Fruit fly (Drosophila melanogaster) whole organism, embryonic: ENCODE data around the gene a10.

Experiments
- Adf1 ChIP-seq: fragments of 200-800 bp; sonication (Bioruptor generic); IDR thresholded peaks from 2 replicates; pipeline ENCODE4 v1.3.6; 2022; ENCODE audit warnings: missing biosample characterization, missing genetic modification characterization
- Atf3 ChIP-seq: fragments of 200-800 bp; sonication (Bioruptor generic); optimal IDR thresholded peaks from 3 replicates; lab custom pipeline; 2016; ENCODE audit warnings: missing biosample characterization, missing genetic modification characterization
- Atf6 ChIP-seq: fragments of 200-800 bp; sonication (Bioruptor generic); IDR thresholded peaks from 2 replicates; pipeline ENCODE4 v1.3.6; 2022; ENCODE audit warnings: missing biosample characterization, missing genetic modification characterization
- B-H1 ChIP-seq: fragments of 200-800 bp; sonication (Bioruptor generic); IDR thresholded peaks from 3 replicates; pipeline ENCODE4 v1.3.6; 2022; ENCODE audit warnings: missing biosample characterization, missing genetic modification characterization
- Bgb ChIP-seq: fragments of 200-800 bp; sonication (Bioruptor generic); IDR thresholded peaks from 2 replicates; pipeline ENCODE4 v1.3.6; 2022; ENCODE audit warnings: missing biosample characterization, missing genetic modification characterization; ENCODE audit not compliant: partially characterized antibody
- CG12219 ChIP-seq: fragments of 200-800 bp; sonication (Bioruptor generic); optimal IDR thresholded peaks from 3 replicates; lab custom pipeline; 2018; ENCODE audit warnings: missing biosample characterization, mild to moderate bottlenecking, missing genetic modification characterization
- CG12769 ChIP-seq: fragments of 200-800 bp; sonication (Bioruptor generic); optimal IDR thresholded peaks from 2 replicates; lab custom pipeline; 2019; ENCODE audit warnings: missing biosample characterization, mild to moderate bottlenecking, missing genetic modification characterization, moderate library complexity
- CG12942 ChIP-seq: fragments of 200-800 bp; sonication (Bioruptor generic); optimal IDR thresholded peaks from 3 replicates; lab custom pipeline; 2016; ENCODE audit warnings: missing biosample characterization, missing genetic modification characterization
- CG13894 ChIP-seq: fragments of 200-800 bp; sonication (Bioruptor generic); optimal IDR thresholded peaks from 3 replicates; lab custom pipeline; 2018; ENCODE audit warnings: missing biosample characterization, mild to moderate bottlenecking, missing genetic modification characterization, moderate library complexity
- CG14441 ChIP-seq: fragments of 200-800 bp; sonication (Bioruptor generic); IDR thresholded peaks from 2 replicates; pipeline ENCODE4 v1.3.6; 2022; ENCODE audit warnings: missing biosample characterization, missing genetic modification characterization
- CG14860 ChIP-seq: fragments of 200-800 bp; sonication (Bioruptor generic); IDR thresholded peaks from 3 replicates; pipeline ENCODE4 v1.3.6; 2022; ENCODE audit warnings: missing biosample characterization, missing genetic modification characterization; ENCODE audit not compliant: partially characterized antibody
- CG16813 ChIP-seq: fragments of 200-800 bp; sonication (Bioruptor generic); IDR thresholded peaks from 3 replicates; pipeline ENCODE4 v1.3.6; 2022; ENCODE audit warnings: missing biosample characterization, missing genetic modification characterization; ENCODE audit not compliant: partially characterized antibody
- CG18599 ChIP-seq: fragments of 200-800 bp; sonication (Bioruptor generic); optimal IDR thresholded peaks from 3 replicates; lab custom pipeline; 2017; ENCODE audit warnings: missing biosample characterization, missing genetic modification characterization, mild to moderate bottlenecking, moderate library complexity, missing genetic modification reagents
- CG2120 ChIP-seq: fragments of 200-800 bp; sonication (Bioruptor generic); optimal IDR thresholded peaks from 3 replicates; lab custom pipeline; 2016; ENCODE audit warnings: missing biosample characterization, missing genetic modification characterization
- CG3163 ChIP-seq: fragments of 200-800 bp; sonication (Bioruptor generic); optimal IDR thresholded peaks from 3 replicates; lab custom pipeline; 2016; ENCODE audit warnings: missing biosample characterization, missing genetic modification characterization
- CG32532 ChIP-seq: fragments of 200-800 bp; sonication (Bioruptor generic); IDR thresholded peaks from 2 replicates; pipeline ENCODE4 v1.3.6; 2022; ENCODE audit warnings: missing biosample characterization, missing genetic modification characterization
- CG42726 ChIP-seq: fragments of 200-800 bp; sonication (Bioruptor generic); IDR thresholded peaks from 2 replicates; pipeline ENCODE4 v1.3.6; 2022; ENCODE audit warnings: missing biosample characterization, missing genetic modification characterization; ENCODE audit not compliant: partially characterized antibody
- CG43689 ChIP-seq: fragments of 200-800 bp; sonication (Bioruptor generic); IDR thresholded peaks from 2 replicates; pipeline ENCODE4 v1.3.6; 2022; ENCODE audit warnings: missing biosample characterization, missing genetic modification characterization
- CG5180 ChIP-seq: fragments of 200-800 bp; sonication (Bioruptor generic); optimal IDR thresholded peaks from 3 replicates; lab custom pipeline; 2017; ENCODE audit warnings: missing biosample characterization, missing genetic modification characterization, mild to moderate bottlenecking, moderate library complexity, missing genetic modification reagents
- CG6791 ChIP-seq: fragments of 200-800 bp; sonication (Bioruptor generic); IDR thresholded peaks from 3 replicates; pipeline ENCODE4 v1.3.6; 2022; ENCODE audit warnings: missing biosample characterization, missing genetic modification characterization; ENCODE audit not compliant: partially characterized antibody
- CG9437 ChIP-seq: fragments of 200-800 bp; sonication (Bioruptor generic); optimal IDR thresholded peaks from 2 replicates; lab custom pipeline; 2018; ENCODE audit warnings: missing biosample characterization, mild to moderate bottlenecking, missing genetic modification characterization
- CG9727 ChIP-seq: fragments of 200-800 bp; sonication (Bioruptor generic); optimal IDR thresholded peaks from 3 replicates; lab custom pipeline; 2017; ENCODE audit warnings: missing biosample characterization, mild to moderate bottlenecking, missing genetic modification characterization
- Deaf1 ChIP-seq: fragments of 200-800 bp; optimal IDR thresholded peaks from 3 replicates; lab custom pipeline; 2019; ENCODE audit warnings: missing biosample characterization, mild to moderate bottlenecking, missing genetic modification characterization, moderate library complexity
- Jarid2 ChIP-seq: fragments of 200-800 bp; sonication (Bioruptor generic); optimal IDR thresholded peaks from 3 replicates; lab custom pipeline; 2017; ENCODE audit warnings: mild to moderate bottlenecking, missing biosample characterization, missing genetic modification reagents, missing genetic modification characterization
- Med ChIP-seq: fragments of 200-800 bp; sonication (Bioruptor generic); peaks from one replicate; lab custom pipeline; 2016; ENCODE audit warnings: missing biosample characterization, missing genetic modification characterization, mild to moderate bottlenecking, inconsistent platforms, moderate library complexity
- Rfx ChIP-seq: fragments of 200-800 bp; sonication (Bioruptor generic); IDR thresholded peaks from 2 replicates; pipeline ENCODE4 v1.3.6; 2022; ENCODE audit warnings: missing biosample characterization, missing genetic modification characterization
- bbx ChIP-seq: fragments of 200-800 bp; sonication (Bioruptor generic); IDR thresholded peaks from 2 replicates; pipeline ENCODE4 v1.3.6; 2022; ENCODE audit warnings: missing biosample characterization, missing genetic modification characterization; ENCODE audit not compliant: partially characterized antibody
- bowl ChIP-seq: fragments of 200-800 bp; sonication (Bioruptor generic); IDR thresholded peaks from 2 replicates; pipeline ENCODE4 v1.3.6; 2022; ENCODE audit warnings: missing biosample characterization, missing genetic modification characterization
- ci ChIP-seq: fragments of 200-800 bp; sonication (Bioruptor generic); IDR thresholded peaks from 3 replicates; pipeline ENCODE4 v1.3.6; 2022; ENCODE audit warnings: missing biosample characterization, missing genetic modification characterization
- ftz-f1 ChIP-seq: fragments of 200-800 bp; sonication (Bioruptor generic); optimal IDR thresholded peaks from 2 replicates; lab custom pipeline; 2016; ENCODE audit warnings: missing biosample characterization, missing genetic modification characterization
- gem ChIP-seq: fragments of 200-800 bp; sonication (Bioruptor generic); optimal IDR thresholded peaks from 2 replicates; lab custom pipeline; 2019; ENCODE audit warnings: missing biosample characterization, mild to moderate bottlenecking, missing genetic modification characterization, moderate library complexity
- ken ChIP-seq: fragments of 200-800 bp; sonication (Bioruptor generic); IDR thresholded peaks from 3 replicates; pipeline ENCODE4 v1.3.6; 2022; ENCODE audit warnings: missing biosample characterization, missing genetic modification characterization
- lab ChIP-seq: fragments of 200-800 bp; sonication (Bioruptor generic); optimal IDR thresholded peaks from 3 replicates; lab custom pipeline; 2017; ENCODE audit warnings: missing biosample characterization, missing genetic modification characterization, mild to moderate bottlenecking, moderate library complexity, missing genetic modification reagents
- mirr ChIP-seq: fragments of 200-800 bp; sonication (Bioruptor generic); optimal IDR thresholded peaks from 3 replicates; lab custom pipeline; 2018; ENCODE audit warnings: missing biosample characterization, mild to moderate bottlenecking, missing genetic modification characterization
- pfk ChIP-seq: fragments of 200-800 bp; sonication (Bioruptor generic); optimal IDR thresholded peaks from 2 replicates; lab custom pipeline; 2018; ENCODE audit warnings: missing biosample characterization, mild to moderate bottlenecking, missing genetic modification characterization, moderate library complexity
- pita ChIP-seq: fragments of 200-800 bp; sonication (Bioruptor generic); optimal IDR thresholded peaks from 2 replicates; lab custom pipeline; 2017; ENCODE audit warnings: missing biosample characterization, mild to moderate bottlenecking, missing genetic modification characterization
- sd ChIP-seq: fragments of 200-800 bp; sonication (Bioruptor generic); optimal IDR thresholded peaks from 3 replicates; lab custom pipeline; 2018; ENCODE audit warnings: missing biosample characterization, mild to moderate bottlenecking, missing genetic modification characterization, moderate library complexity
- so ChIP-seq: fragments of 200-800 bp; sonication (Bioruptor generic); IDR thresholded peaks from 3 replicates; pipeline ENCODE4 v1.3.6; 2022; ENCODE audit warnings: missing biosample characterization, missing genetic modification characterization

a10 gene

dm6 chr3L:17049912-17050345 is 26.4 kb upstream of the a10 start (continued):
- TF ChIP-seq Adf1 (GFP tag; lab: Robert Waterston, UW) (0 out of 2 replicates have a peak, but pooled peaks have one; percentile 9), pfk (no peak), CG3163 (GFP tag; lab: Kevin White, UChicago) (no peak), mirr (GFP tag; lab: Kevin White, UChicago) (peak; percentile 68), CG14860 (GFP tag; lab: Robert Waterston, UW) (no peak), CG14441 (GFP tag; lab: Robert Waterston, UW) (0 out of 2 replicates have a peak, but pooled peaks have one; percentile 14), CG13894 (peak; percentile 28), CG32532 (GFP tag; lab: Robert Waterston, UW) (peak; percentile 56), gem (peak; percentile 13)
- TF ChIP-seq, all 482 proteins: peak for 34

- TF ChIP-seq CG16813 (GFP tag; lab: Robert Waterston, UW) = 0 out of 3 replicates have a peak, but pooled peaks have one; percentile 6
- TF ChIP-seq CG12219 (GFP tag; lab: Kevin White, UChicago) = no peak
- TF ChIP-seq CG43689 (GFP tag; lab: Robert Waterston, UW) = 0 out of 2 replicates have a peak, but pooled peaks have one; percentile 5
- TF ChIP-seq so (GFP tag; lab: Robert Waterston, UW) = 0 out of 3 replicates have a peak, but pooled peaks have one; percentile 9
- 0 out of 2 replicates have a peak, but pooled peaks have one; percentile 12 for TF ChIP-seq Rfx (GFP tag; lab: Robert Waterston, UW)
- TF ChIP-seq CG2120 = no peak
- TF ChIP-seq Deaf1 (tag; lab: Kevin White, UChicago) = peak; percentile 11
- TF ChIP-seq ftz-f1 = no peak
- peak; percentile 34 for TF ChIP-seq CG5180 (GFP tag; lab: Kevin White, UChicago)
- TF ChIP-seq ci (GFP tag; lab: Robert Waterston, UW) = peak; percentile 43; the same call in 2 of the 3 replicates
- TF ChIP-seq CG12942 (GFP tag; lab: Kevin White, UChicago) = no peak
- TF ChIP-seq pita (GFP tag; lab: Kevin White, UChicago) = no peak
- 0 out of 2 replicates have a peak, but pooled peaks have one; percentile 25 for TF ChIP-seq bbx
- no peak for TF ChIP-seq ken
- no peak for TF ChIP-seq B-H1 (GFP tag; lab: Robert Waterston, UW)
- peak; percentile 22 for TF ChIP-seq Jarid2 (GFP tag; lab: Kevin White, UChicago)
- TF ChIP-seq bowl (GFP tag; lab: Robert Waterston, UW) = peak; percentile 41; the same call in 1 of the 2 replicates
- peak; percentile 15; the same call in 1 of the 2 replicates for TF ChIP-seq Bgb (GFP tag; lab: Robert Waterston, UW)
- peak; percentile 17 for TF ChIP-seq CG18599 (GFP tag; lab: Kevin White, UChicago)
- peak; percentile 7 for TF ChIP-seq CG9727 (GFP tag; lab: Kevin White, UChicago)
- TF ChIP-seq Atf3 (GFP tag; lab: Kevin White, UChicago) = no peak
- 0 out of 3 replicates have a peak, but pooled peaks have one; percentile 26 for TF ChIP-seq CG6791
- peak; percentile 21 for TF ChIP-seq lab (GFP tag; lab: Kevin White, UChicago)
- TF ChIP-seq Adf1 (GFP tag; lab: Robert Waterston, UW) = peak; percentile 12; the same call in 1 of the 2 replicates
- TF ChIP-seq CG42726 (GFP tag; lab: Robert Waterston, UW) = no peak
- TF ChIP-seq sd (tag; lab: Kevin White, UChicago) = peak; percentile 80
- TF ChIP-seq CG9437 (GFP tag; lab: Kevin White, UChicago) = peak; percentile 68
- TF ChIP-seq CG12769 (tag; lab: Kevin White, UChicago) = peak; percentile 23
- TF ChIP-seq Atf6 (GFP tag; lab: Robert Waterston, UW) = peak; percentile 21; the same call in 1 of the 2 replicates
- peak; percentile 12 for TF ChIP-seq Med (GFP tag; lab: Kevin White, UChicago)
- peak; percentile 5; the same call in 1 of the 2 replicates for TF ChIP-seq CG32532 (GFP tag; lab: Robert Waterston, UW)
- TF ChIP-seq, all 482 proteins: peak for 22
Observed at dm6 chr3L:17049314-17049713, 25.8 kb upstream of the a10 start, which contains the start of gene rogdi. Gene rogdi, plus strand, starts transcription at chr3L:17049512.
